Fruit fly (Drosophila melanogaster) whole organism, embryonic: Measurements from ENCODE around the gene BNIP3.

Experiments used
- Ada2b ChIP-seq: fragments of 200-800 bp; sonication (Bioruptor generic); IDR thresholded peaks from 2 replicates; pipeline ENCODE4 v1.3.6; 2022; ENCODE audit warnings: missing biosample characterization, missing genetic modification characterization
- Bdp1 ChIP-seq: fragments of 200-800 bp; sonication (Bioruptor generic); optimal IDR thresholded peaks from 3 replicates; lab custom pipeline; 2016; ENCODE audit warnings: missing biosample characterization, missing genetic modification characterization
- CG10979 ChIP-seq: fragments of 200-800 bp; sonication (Bioruptor generic); optimal IDR thresholded peaks from 2 replicates; lab custom pipeline; 2018; ENCODE audit warnings: missing biosample characterization, mild to moderate bottlenecking, missing genetic modification characterization, moderate library complexity
- CG12071 ChIP-seq: fragments of 200-800 bp; sonication (Bioruptor generic); optimal IDR thresholded peaks from 3 replicates; lab custom pipeline; 2018; ENCODE audit warnings: missing biosample characterization, mild to moderate bottlenecking, missing genetic modification characterization
- CG12155 ChIP-seq: fragments of 200-800 bp; sonication (Bioruptor generic); optimal IDR thresholded peaks from 3 replicates; lab custom pipeline; 2016; ENCODE audit warnings: missing biosample characterization, missing genetic modification characterization
- CG13624 ChIP-seq: fragments of 200-800 bp; sonication (Bioruptor generic); optimal IDR thresholded peaks from 2 replicates; lab custom pipeline; 2016; ENCODE audit warnings: missing biosample characterization, missing genetic modification characterization
- CG14050 ChIP-seq: fragments of 200-800 bp; sonication (Bioruptor generic); IDR thresholded peaks from 3 replicates; pipeline ENCODE4 v1.3.6; 2022; ENCODE audit warnings: missing biosample characterization, missing genetic modification characterization
- CG14965 ChIP-seq: fragments of 200-800 bp; sonication (Bioruptor generic); optimal IDR thresholded peaks from 2 replicates; lab custom pipeline; 2016; ENCODE audit warnings: missing biosample characterization, missing genetic modification characterization, borderline replicate concordance
- CG15479 ChIP-seq: fragments of 200-800 bp; sonication (Bioruptor generic); optimal IDR thresholded peaks from 3 replicates; lab custom pipeline; 2019; ENCODE audit warnings: missing biosample characterization, mild to moderate bottlenecking, missing genetic modification characterization, moderate library complexity
- CG16779 ChIP-seq: fragments of 200-800 bp; sonication (Bioruptor generic); IDR thresholded peaks from 2 replicates; pipeline ENCODE4 v1.3.6; 2022; ENCODE audit warnings: missing biosample characterization, missing genetic modification characterization
- CG17612 ChIP-seq: fragments of 200-800 bp; sonication (Bioruptor generic); IDR thresholded peaks from 2 replicates; pipeline ENCODE4 v1.3.6; 2022; ENCODE audit warnings: missing biosample characterization, missing genetic modification characterization
- CG2129 ChIP-seq: fragments of 200-800 bp; sonication (Bioruptor generic); IDR thresholded peaks from 2 replicates; pipeline ENCODE4 v1.3.6; 2022; ENCODE audit warnings: missing biosample characterization, missing genetic modification characterization; ENCODE audit not compliant: partially characterized antibody
- CG3163 ChIP-seq: fragments of 200-800 bp; sonication (Bioruptor generic); optimal IDR thresholded peaks from 3 replicates; lab custom pipeline; 2016; ENCODE audit warnings: missing biosample characterization, missing genetic modification characterization
- CG32532 ChIP-seq: fragments of 200-800 bp; sonication (Bioruptor generic); IDR thresholded peaks from 2 replicates; pipeline ENCODE4 v1.3.6; 2022; ENCODE audit warnings: missing biosample characterization, missing genetic modification characterization
- CG4617 ChIP-seq: fragments of 200-800 bp; sonication (Bioruptor generic); optimal IDR thresholded peaks from 3 replicates; lab custom pipeline; 2016; ENCODE audit warnings: missing biosample characterization, missing genetic modification characterization, borderline replicate concordance
- CG5245 ChIP-seq: fragments of 200-800 bp; sonication (Bioruptor generic); optimal IDR thresholded peaks from 3 replicates; lab custom pipeline; 2016; ENCODE audit warnings: missing biosample characterization, missing genetic modification characterization
- CG6683 ChIP-seq: fragments of 200-800 bp; sonication (Bioruptor generic); optimal IDR thresholded peaks from 2 replicates; lab custom pipeline; 2017; ENCODE audit warnings: missing biosample characterization, mild to moderate bottlenecking, missing genetic modification characterization, missing genetic modification reagents
- CG7556 ChIP-seq: fragments of 200-800 bp; sonication (Bioruptor generic); optimal IDR thresholded peaks from 2 replicates; lab custom pipeline; 2017; ENCODE audit warnings: missing biosample characterization, mild to moderate bottlenecking, missing genetic modification characterization
- CG7745 ChIP-seq: fragments of 200-800 bp; sonication (Bioruptor generic); optimal IDR thresholded peaks from 2 replicates; lab custom pipeline; 2018; ENCODE audit warnings: missing biosample characterization, mild to moderate bottlenecking, missing genetic modification characterization, moderate library complexity
- Dek ChIP-seq: fragments of 200-800 bp; sonication (Bioruptor generic); optimal IDR thresholded peaks from 3 replicates; lab custom pipeline; 2019; ENCODE audit warnings: missing biosample characterization, mild to moderate bottlenecking, missing genetic modification characterization, moderate library complexity
- Dfd ChIP-seq, 2 experiments: fragments of >200 bp; optimal IDR thresholded peaks; 2 replicates each; lab custom pipeline; 2017; ENCODE audit warnings: missing biosample characterization in 2 of 2, missing genetic modification characterization in 2 of 2
- Doc3 ChIP-seq: fragments of 200-800 bp; sonication (Bioruptor generic); IDR thresholded peaks from 3 replicates; pipeline ENCODE4 v1.3.6; 2022; ENCODE audit warnings: missing biosample characterization, missing genetic modification characterization; ENCODE audit not compliant: partially characterized antibody
- Hand ChIP-seq: fragments of 200-800 bp; sonication (Bioruptor generic); optimal IDR thresholded peaks from 2 replicates; lab custom pipeline; 2017; ENCODE audit warnings: mild to moderate bottlenecking, missing biosample characterization, missing genetic modification reagents, missing genetic modification characterization
- HmgZ ChIP-seq: fragments of 200-800 bp; sonication (Bioruptor generic); optimal IDR thresholded peaks from 2 replicates; lab custom pipeline; 2018; ENCODE audit warnings: missing biosample characterization, mild to moderate bottlenecking, missing genetic modification characterization
- Hr3 ChIP-seq: fragments of 200-800 bp; sonication (Bioruptor generic); optimal IDR thresholded peaks from 3 replicates; lab custom pipeline; 2016; ENCODE audit warnings: missing biosample characterization, missing genetic modification characterization
- Hr51 ChIP-seq, 2 experiments: fragments of 200-800 bp; sonication (Bioruptor generic); optimal IDR thresholded peaks; 2 replicates in 1 of 2; 3 replicates in 1 of 2; lab custom pipeline; 2016 to 2018; ENCODE audit warnings: missing biosample characterization in 2 of 2, missing genetic modification characterization in 2 of 2, mild to moderate bottlenecking in 1 of 2, moderate library complexity in 1 of 2
- Max ChIP-seq: fragments of 200-800 bp; sonication (Bioruptor generic); optimal IDR thresholded peaks from 2 replicates; lab custom pipeline; 2016; ENCODE audit warnings: missing biosample characterization, mild to moderate bottlenecking, missing genetic modification characterization
- Rx ChIP-seq: fragments of 200-800 bp; sonication (Bioruptor generic); IDR thresholded peaks from 2 replicates; pipeline ENCODE4 v1.3.6; 2022; ENCODE audit warnings: missing biosample characterization, missing genetic modification characterization
- Scr ChIP-seq: fragments of 200-800 bp; sonication (Bioruptor generic); IDR thresholded peaks from 2 replicates; pipeline ENCODE4 v1.3.6; 2022; ENCODE audit warnings: missing biosample characterization, missing genetic modification characterization; ENCODE audit not compliant: partially characterized antibody
- Six4 ChIP-seq: fragments of 200-800 bp; sonication (Bioruptor generic); optimal IDR thresholded peaks from 2 replicates; lab custom pipeline; 2016; ENCODE audit warnings: missing biosample characterization, missing genetic modification characterization
- TFAM ChIP-seq: fragments of 200-800 bp; sonication (Bioruptor generic); optimal IDR thresholded peaks from 2 replicates; lab custom pipeline; 2017; ENCODE audit warnings: missing biosample characterization, missing genetic modification characterization, inconsistent platforms
- Tbp ChIP-seq: fragments of >200 bp; optimal IDR thresholded peaks from 2 replicates; lab custom pipeline; 2018; ENCODE audit warnings: missing biosample characterization, missing genetic modification characterization
- Trl ChIP-seq, 3 experiments: fragments of >200 bp in 2 of 3; fragments of 200-800 bp in 1 of 3; sonication (Bioruptor generic) in 1 of 3; optimal IDR thresholded peaks; 2 replicates in 1 of 3; 3 replicates in 2 of 3; lab custom pipeline; 2016 to 2017; ENCODE audit warnings: missing biosample characterization in 1 of 3, missing genetic modification characterization in 1 of 3
- abd-A ChIP-seq: fragments of 200-800 bp; sonication (Bioruptor generic); optimal IDR thresholded peaks from 3 replicates; lab custom pipeline; 2019; ENCODE audit warnings: missing biosample characterization, mild to moderate bottlenecking, missing genetic modification characterization, moderate library complexity
- az2 ChIP-seq: fragments of 200-800 bp; sonication (Bioruptor generic); optimal IDR thresholded peaks from 3 replicates; lab custom pipeline; 2016; ENCODE audit warnings: missing biosample characterization, missing genetic modification characterization
- bowl ChIP-seq: fragments of 200-800 bp; sonication (Bioruptor generic); IDR thresholded peaks from 2 replicates; pipeline ENCODE4 v1.3.6; 2022; ENCODE audit warnings: missing biosample characterization, missing genetic modification characterization
- caup ChIP-seq: fragments of 200-800 bp; sonication (Bioruptor generic); optimal IDR thresholded peaks from 3 replicates; lab custom pipeline; 2017; ENCODE audit warnings: missing biosample characterization, mild to moderate bottlenecking, missing genetic modification characterization, moderate library complexity; ENCODE audit not compliant: severe bottlenecking
- chm ChIP-seq: fragments of 200-800 bp; sonication (Bioruptor generic); IDR thresholded peaks from 2 replicates; pipeline ENCODE4 v1.3.6; 2022; ENCODE audit warnings: missing biosample characterization, missing genetic modification characterization
- dmrt99B ChIP-seq: fragments of 200-800 bp; sonication (Bioruptor generic); optimal IDR thresholded peaks from 2 replicates; lab custom pipeline; 2018; ENCODE audit warnings: missing biosample characterization, mild to moderate bottlenecking, missing genetic modification characterization, moderate library complexity
- en ChIP-seq: fragments of 200-800 bp; sonication (Bioruptor generic); optimal IDR thresholded peaks from 2 replicates; lab custom pipeline; 2016; ENCODE audit warnings: missing biosample characterization, missing genetic modification characterization
- eve ChIP-seq, 2 experiments: fragments of >200 bp; optimal IDR thresholded peaks; 2 replicates each; lab custom pipeline; 2017; ENCODE audit warnings: missing biosample characterization in 2 of 2, missing genetic modification characterization in 2 of 2
- ind ChIP-seq: fragments of 200-800 bp; sonication (Bioruptor generic); optimal IDR thresholded peaks from 3 replicates; lab custom pipeline; 2016; ENCODE audit warnings: missing biosample characterization, missing genetic modification characterization
- mam ChIP-seq: fragments of 200-800 bp; sonication (Bioruptor generic); optimal IDR thresholded peaks from 3 replicates; lab custom pipeline; 2016; ENCODE audit warnings: missing biosample characterization, missing genetic modification characterization
- mirr ChIP-seq: fragments of 200-800 bp; sonication (Bioruptor generic); optimal IDR thresholded peaks from 3 replicates; lab custom pipeline; 2018; ENCODE audit warnings: missing biosample characterization, mild to moderate bottlenecking, missing genetic modification characterization
- pros ChIP-seq: fragments of 200-800 bp; sonication (Bioruptor generic); optimal IDR thresholded peaks from 3 replicates; lab custom pipeline; 2019; ENCODE audit warnings: missing biosample characterization, mild to moderate bottlenecking, missing genetic modification characterization, moderate library complexity
- slp2 ChIP-seq: fragments of 200-800 bp; sonication (Bioruptor generic); optimal IDR thresholded peaks from 2 replicates; lab custom pipeline; 2016; ENCODE audit warnings: missing biosample characterization, missing genetic modification characterization
- twi ChIP-seq: fragments of 200-800 bp; optimal IDR thresholded peaks from 2 replicates; lab custom pipeline; 2019; ENCODE audit warnings: missing biosample characterization, mild to moderate bottlenecking, missing genetic modification characterization, moderate library complexity
- zen ChIP-seq: fragments of 200-800 bp; sonication (Bioruptor generic); optimal IDR thresholded peaks from 3 replicates; lab custom pipeline; 2018; ENCODE audit warnings: missing biosample characterization, mild to moderate bottlenecking, missing genetic modification characterization, moderate library complexity

Gene BNIP3

DNA sequence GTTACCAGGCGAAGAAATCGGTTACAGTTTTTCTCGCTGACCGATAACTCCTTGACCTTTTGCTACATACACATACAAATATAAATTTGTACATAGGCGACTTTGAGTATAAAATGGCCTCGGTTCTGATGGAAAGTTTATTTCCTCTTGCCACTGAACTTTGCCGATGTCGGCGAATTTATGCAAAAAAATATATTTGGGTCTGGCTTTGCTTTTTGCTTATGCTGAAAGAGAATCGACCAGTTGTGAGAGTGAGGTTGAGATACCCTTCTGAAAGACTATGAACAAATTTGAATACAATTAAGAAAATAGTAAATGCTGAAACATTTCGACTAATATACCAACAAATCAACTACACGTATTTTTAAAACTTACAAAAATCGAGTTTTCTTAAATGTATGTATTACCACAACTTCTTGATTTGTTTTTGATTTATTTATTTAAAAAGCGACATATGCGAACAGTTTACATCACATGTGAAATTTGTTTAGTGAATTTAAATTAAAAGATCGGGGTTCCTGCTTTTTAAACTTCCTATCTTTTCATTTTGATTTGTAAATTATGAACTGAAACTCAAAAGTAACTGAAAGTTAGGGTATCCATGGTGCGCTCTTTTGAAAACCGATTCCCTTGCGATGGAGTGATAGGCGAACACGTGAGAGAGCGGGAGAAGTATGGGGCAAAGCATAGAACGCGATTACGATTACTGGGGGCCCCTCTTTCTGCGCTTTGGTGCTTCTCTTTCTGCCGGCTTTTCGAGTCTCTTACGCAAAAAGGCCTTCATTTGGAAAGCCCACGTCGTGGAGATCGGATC, 9.9 kb downstream of the BNIP3 start (continued):
- TF ChIP-seq Dfd (GFP tag; optimal IDR thresholded peaks at IDR 0.05; lab: Kevin White, UChicago): no peak
- TF ChIP-seq Hand (GFP tag; lab: Kevin White, UChicago): peak; percentile 83
- TF ChIP-seq en (GFP tag; lab: Kevin White, UChicago): peak; percentile 47
- peak; percentile 71 for TF ChIP-seq slp2 (GFP tag; lab: Kevin White, UChicago)
- no peak for TF ChIP-seq abd-A (tag; lab: Kevin White, UChicago)
- TF ChIP-seq Six4 (GFP tag; lab: Kevin White, UChicago): peak; percentile 65
- TF ChIP-seq CG17612 (GFP tag; lab: Robert Waterston, UW): no peak
- no peak for TF ChIP-seq CG14965 (GFP tag; lab: Kevin White, UChicago)
- TF ChIP-seq caup (GFP tag; lab: Kevin White, UChicago): peak; percentile 78
- TF ChIP-seq CG32532: peak; percentile 65; the same call in 1 of the 2 replicates
- peak; percentile 82 for TF ChIP-seq Max (GFP tag; lab: Kevin White, UChicago)
- peak; percentile 25 for TF ChIP-seq zen (tag; lab: Kevin White, UChicago)
- TF ChIP-seq TFAM (GFP tag; lab: Kevin White, UChicago): no peak
- peak; percentile 64 for TF ChIP-seq Bdp1 (GFP tag; lab: Kevin White, UChicago)
- no peak for TF ChIP-seq Tbp
- peak; percentile 83 for TF ChIP-seq CG13624
- TF ChIP-seq CG5245: peak; percentile 20
- peak; percentile 64 for TF ChIP-seq twi (tag; lab: Kevin White, UChicago)
- peak; percentile 65 for TF ChIP-seq Hr3 (GFP tag; lab: Kevin White, UChicago)
- TF ChIP-seq CG15479 (GFP tag; lab: Kevin White, UChicago): no peak
- peak; percentile 78 for TF ChIP-seq Dek
- peak; percentile 26; the same call in 1 of the 3 replicates for TF ChIP-seq CG14050
- TF ChIP-seq CG7745 (tag; lab: Kevin White, UChicago): no peak
- no peak for TF ChIP-seq Scr (GFP tag; lab: Robert Waterston, UW)
- peak; percentile 62 for TF ChIP-seq CG12155 (GFP tag; lab: Kevin White, UChicago)
- peak; percentile 69 for TF ChIP-seq CG6683 (GFP tag; lab: Kevin White, UChicago)
- TF ChIP-seq eve (GFP tag; optimal IDR thresholded peaks at IDR 0.05; lab: Kevin White, UChicago): peak in 1 of 2 experiments; percentile 87
- no peak for TF ChIP-seq CG12071
- no peak for TF ChIP-seq CG2129
- TF ChIP-seq Trl (optimal IDR thresholded peaks at IDR 0.05; lab: Kevin White, UChicago): peak; percentile 65 to 74
- peak; percentile 66 for TF ChIP-seq Trl (GFP tag; optimal IDR thresholded peaks at IDR 0.05; lab: Kevin White, UChicago)
- TF ChIP-seq CG4617: no peak
- TF ChIP-seq az2 (GFP tag; lab: Kevin White, UChicago): peak; percentile 69
- peak; percentile 63 for TF ChIP-seq ind (GFP tag; lab: Kevin White, UChicago)
- TF ChIP-seq Hr51 (GFP tag; optimal IDR thresholded peaks at IDR 0.05; lab: Kevin White, UChicago): peak; percentile 58 to 84
- TF ChIP-seq Ada2b (GFP tag; lab: Robert Waterston, UW): peak; percentile 39; the same call in 1 of the 2 replicates
- no peak for TF ChIP-seq bowl
- no peak for TF ChIP-seq Rx
- TF ChIP-seq dmrt99B (tag; lab: Kevin White, UChicago): peak; percentile 78
- no peak for TF ChIP-seq chm (GFP tag; lab: Robert Waterston, UW)
- no peak for TF ChIP-seq mirr (GFP tag; lab: Kevin White, UChicago)
- no peak for TF ChIP-seq CG16779 (GFP tag; lab: Robert Waterston, UW)
- TF ChIP-seq CG7556: peak; percentile 93
- TF ChIP-seq Doc3: no peak
- peak; percentile 84 for TF ChIP-seq CG3163
- TF ChIP-seq HmgZ (tag; lab: Kevin White, UChicago): peak; percentile 64
- TF ChIP-seq CG10979 (tag; lab: Kevin White, UChicago): peak; percentile 83
- TF ChIP-seq mam (GFP tag; lab: Kevin White, UChicago): peak; percentile 64
- no peak for TF ChIP-seq pros (GFP tag; lab: Kevin White, UChicago)
